Fruit fly (Drosophila melanogaster) whole organism, prepupa: Measurements from ENCODE around the gene RpL13A.

Experiments used
- CG6854 ChIP-seq: fragments of 200-800 bp; sonication (Bioruptor generic); optimal IDR thresholded peaks from 2 replicates; lab custom pipeline; 2017; ENCODE audit warnings: missing biosample characterization, mild to moderate bottlenecking, missing genetic modification characterization
- OdsH ChIP-seq: fragments of 200-800 bp; sonication (Bioruptor generic); optimal IDR thresholded peaks from 3 replicates; lab custom pipeline; 2016; ENCODE audit warnings: missing biosample characterization, missing genetic modification characterization
- achi ChIP-seq: fragments of 200-800 bp; sonication (Bioruptor generic); optimal IDR thresholded peaks from 3 replicates; lab custom pipeline; 2016; ENCODE audit warnings: missing biosample characterization, missing genetic modification characterization
- acj6 ChIP-seq: fragments of 200-800 bp; sonication (Bioruptor generic); optimal IDR thresholded peaks from 3 replicates; lab custom pipeline; 2016; ENCODE audit warnings: missing biosample characterization, missing genetic modification characterization
- esn ChIP-seq: fragments of 200-800 bp; sonication (Bioruptor generic); optimal IDR thresholded peaks from 2 replicates; lab custom pipeline; 2016; ENCODE audit warnings: missing biosample characterization, mild to moderate bottlenecking, missing genetic modification characterization, moderate library complexity
- fd59A ChIP-seq: fragments of 200-800 bp; sonication (Bioruptor generic); optimal IDR thresholded peaks from 2 replicates; lab custom pipeline; 2017; ENCODE audit warnings: missing biosample characterization, mild to moderate bottlenecking, missing genetic modification characterization, missing genetic modification reagents

DNA sequence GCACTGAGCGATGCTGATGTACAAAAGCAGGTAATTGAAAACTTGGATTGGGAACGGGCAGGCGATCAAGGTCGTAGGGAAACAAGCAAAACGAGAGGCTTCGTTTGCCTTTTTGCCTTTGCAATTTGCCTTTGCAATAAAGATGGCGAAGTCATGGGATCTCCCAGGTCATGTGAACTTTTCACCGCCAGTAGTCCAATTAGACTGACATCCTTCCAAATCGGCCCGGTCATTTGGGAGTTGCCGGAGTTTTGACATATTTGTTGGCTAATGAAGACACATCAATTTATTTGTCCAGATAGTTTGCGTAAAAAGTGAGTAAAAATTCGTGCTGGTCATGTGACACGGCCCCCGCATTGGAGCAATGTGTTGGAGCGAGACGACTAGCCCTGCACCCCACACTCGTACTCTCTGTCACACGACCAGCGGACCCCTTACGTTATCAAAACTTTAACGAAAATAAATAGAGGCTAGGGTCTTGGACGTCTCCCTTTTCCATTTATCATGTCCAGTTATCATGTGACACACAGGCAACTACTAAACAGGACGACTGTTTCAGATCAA, 32.2 kb upstream of the RpL13A start:
- TF ChIP-seq acj6 (GFP tag; lab: Kevin White, UChicago) (no peak), fd59A (GFP tag; lab: Kevin White, UChicago) (no peak), CG6854 (no peak), achi (GFP tag; lab: Kevin White, UChicago) (no peak), esn (GFP tag; lab: Kevin White, UChicago) (no peak), OdsH (no peak)
